Fruit fly (Drosophila melanogaster): ENCODE results near the gene Tssk.

DNA sequence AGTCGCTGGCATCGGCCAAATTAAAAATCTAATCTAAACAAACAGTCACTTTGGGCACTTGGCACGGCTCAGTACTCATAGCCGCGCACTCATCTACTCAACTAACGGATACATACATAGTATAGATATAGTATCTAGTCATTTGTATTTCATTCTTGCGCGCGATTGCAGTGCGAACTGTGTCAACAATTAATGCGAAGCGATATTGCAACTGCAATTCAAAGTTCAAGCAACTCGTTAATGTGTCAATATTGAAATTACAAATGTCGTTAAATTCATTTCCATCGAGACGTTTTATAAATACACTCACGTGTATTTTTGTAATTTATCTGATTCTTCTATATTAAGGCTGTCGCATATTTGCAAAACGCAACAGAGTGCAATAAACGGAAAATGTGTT is 16.3 kb upstream of the Tssk start:
- TF ChIP-seq h (optimal IDR thresholded peaks at IDR 0.05) (no peak), insv (optimal IDR thresholded peaks at IDR 0.05) (no peak), Sin3A (optimal IDR thresholded peaks at IDR 0.05) (no peak), ttk (optimal IDR thresholded peaks at IDR 0.05) (no peak), psq (optimal IDR thresholded peaks at IDR 0.05) (no peak)

All from Kc167 (cell line).